Worm (Caenorhabditis elegans) whole organism, L4 larva: ENCODE measurements around the gene nspc-3.

Source experiments
- R02D3.7 ChIP-seq: fragments of 150-350 bp; sonication (generic microtip); optimal IDR thresholded peaks from 3 replicates; lab custom pipeline; 2014; ENCODE audit warnings: missing biosample characterization, missing genetic modification characterization
- T20F7.1 ChIP-seq: fragments of 200-800 bp; sonication (Bioruptor generic); optimal IDR thresholded peaks from 2 replicates; lab custom pipeline; 2018; ENCODE audit warnings: mild to moderate bottlenecking, missing genetic modification characterization, missing compliant biosample characterization
- ceh-28 ChIP-seq: fragments of 150-350 bp; optimal IDR thresholded peaks from 2 replicates; lab custom pipeline; 2014; ENCODE audit warnings: missing biosample characterization, missing genetic modification reagents, missing genetic modification characterization
- lin-13 ChIP-seq: fragments of 150-350 bp; optimal IDR thresholded peaks from 2 replicates; lab custom pipeline; 2014; ENCODE audit warnings: missing biosample characterization, missing genetic modification reagents, missing genetic modification characterization
- mes-2 ChIP-seq: sonication (generic microtip); optimal IDR thresholded peaks from 2 replicates; lab custom pipeline; 2016; ENCODE audit warnings: missing genotype, mild to moderate bottlenecking, missing genetic modification characterization, missing compliant biosample characterization; ENCODE audit not compliant: poor library complexity, severe bottlenecking
- nhr-28 ChIP-seq: fragments of 150-350 bp; optimal IDR thresholded peaks from 2 replicates; lab custom pipeline; 2014; ENCODE audit warnings: missing biosample characterization, missing genetic modification characterization
- snpc-4 ChIP-seq: fragments of 150-350 bp; optimal IDR thresholded peaks from 2 replicates; lab custom pipeline; 2014; ENCODE audit warnings: missing biosample characterization, missing genetic modification characterization

DNA sequence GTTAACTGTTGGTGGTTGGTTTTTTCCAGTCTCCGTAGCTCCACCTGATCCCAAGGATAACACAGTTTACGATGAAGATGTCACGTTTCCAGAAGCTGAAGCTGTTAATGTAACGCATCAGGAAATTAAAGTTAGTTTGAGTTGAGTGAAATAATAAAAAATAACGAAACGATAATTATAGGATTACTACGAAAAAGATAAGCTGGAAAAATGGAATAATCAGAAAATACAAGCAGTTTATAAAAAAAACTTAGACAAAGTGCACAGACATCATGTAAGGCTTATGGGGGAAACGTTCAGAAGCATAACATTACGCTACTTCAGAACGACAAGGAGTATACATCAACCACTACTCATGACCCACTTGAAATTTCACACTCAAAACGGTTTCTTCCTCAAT, 44.6 kb downstream of the nspc-3 start, which contains the start of gene F18E9.8:
- TF ChIP-seq lin-13 (GFP tag; lab: Kevin White, UChicago) (no peak), nhr-28 (tag; lab: Kevin White, UChicago) (no peak), ceh-28 (no peak), T20F7.1 (GFP tag; lab: Kevin White, UChicago) (no peak), snpc-4 (tag; lab: Kevin White, UChicago) (no peak), R02D3.7 (tag; lab: Kevin White, UChicago) (no peak), mes-2 (no peak)
